Fruit fly (Drosophila melanogaster): ENCODE results near the gene CG6149.

The CG6149 gene

DNA sequence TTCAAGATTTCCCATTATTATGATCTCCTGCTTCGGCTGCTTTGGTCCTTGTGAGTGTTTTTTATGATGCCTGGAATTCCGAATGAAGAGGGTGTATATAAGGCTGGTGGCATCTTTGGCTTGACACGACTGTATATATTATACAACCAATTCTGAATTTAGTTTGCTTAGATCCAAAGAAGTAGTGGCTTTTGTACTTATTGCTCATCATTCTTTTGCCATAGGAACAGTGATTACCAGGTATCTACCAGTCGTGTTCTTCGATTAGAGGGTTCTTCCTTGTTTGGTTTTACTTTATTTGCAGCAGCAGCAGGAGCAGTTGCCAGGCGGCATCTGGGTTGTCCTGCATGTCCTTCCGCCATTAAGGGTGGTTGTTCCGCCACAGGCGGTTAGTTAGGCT lies 31.7 kb downstream of the CG6149 start:
- TF ChIP-seq CG17801 (GFP tag; optimal IDR thresholded peaks at IDR 0.05; ENCODE audit: partially characterized antibody), result no peak

dm6 chr3L:11402305-11402704 lies 33.0 kb downstream of the CG6149 start:
- TF ChIP-seq CG17801 (GFP tag; optimal IDR thresholded peaks at IDR 0.05; ENCODE audit: partially characterized antibody), result no peak

dm6 chr3L:11400673-11401186 lies 34.5 kb downstream of the CG6149 start:
- TF ChIP-seq CG17801 (GFP tag; optimal IDR thresholded peaks at IDR 0.05; ENCODE audit: partially characterized antibody), result no peak

dm6 chr3L:11400262-11400661 lies 35.0 kb downstream of the CG6149 start:
- no peak for TF ChIP-seq CG17801 (GFP tag; optimal IDR thresholded peaks at IDR 0.05; ENCODE audit: partially characterized antibody)

DNA sequence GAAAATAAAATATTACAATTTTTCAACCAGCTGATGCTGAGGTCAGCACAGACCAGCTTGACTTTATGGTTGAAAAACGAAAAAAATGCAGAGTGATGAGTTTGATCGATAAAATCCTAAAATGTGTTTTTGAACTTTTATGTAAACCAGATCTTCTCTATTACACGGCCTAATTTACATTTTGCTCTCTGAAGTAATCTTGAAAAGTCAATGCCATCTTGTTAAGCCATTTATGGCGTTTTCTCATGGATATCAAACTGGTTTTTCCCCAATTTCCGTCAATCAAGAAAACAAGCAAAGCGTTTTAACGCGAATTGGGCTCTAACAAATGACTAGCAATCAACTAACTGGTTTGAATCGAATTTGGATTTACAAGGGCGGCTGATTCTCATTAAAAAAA lies 35.8 kb downstream of the CG6149 start:
- TF ChIP-seq CG17801 (GFP tag; optimal IDR thresholded peaks at IDR 0.05; ENCODE audit: partially characterized antibody), result no peak

dm6 chr3L:11398484-11399088 lies 36.7 kb downstream of the CG6149 start:
- no peak for TF ChIP-seq CG17801 (GFP tag; optimal IDR thresholded peaks at IDR 0.05; ENCODE audit: partially characterized antibody)

DNA sequence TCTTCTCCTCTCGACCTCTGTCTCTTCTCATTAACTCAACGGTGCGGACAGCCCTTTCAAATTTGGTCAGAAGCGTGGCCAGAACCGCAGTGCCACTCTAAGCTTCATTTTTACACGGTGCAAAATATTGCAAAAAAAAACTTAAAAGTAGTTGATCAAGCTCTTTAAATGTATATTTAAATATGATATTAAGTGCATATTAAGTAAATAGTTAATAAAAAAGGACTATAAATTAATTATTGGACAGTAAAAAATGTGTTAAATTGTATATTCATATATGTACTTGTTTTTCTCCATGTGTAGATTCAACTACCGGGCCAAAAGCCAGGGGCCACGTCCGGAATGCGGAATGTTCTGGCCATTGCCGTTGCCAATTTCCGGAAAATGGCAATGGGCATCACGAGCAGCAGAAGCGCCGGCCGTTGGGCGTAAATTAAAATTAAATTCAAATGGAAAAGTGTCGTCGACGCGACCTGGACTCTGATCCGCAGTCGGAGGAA lies 38.1 kb downstream of the CG6149 start, which contains the start of gene CG44362:
TSS of gene CG44362 (plus strand) at position 450 of the 500 bp plus-strand sequence.
- no peak for TF ChIP-seq CG17801 (GFP tag; optimal IDR thresholded peaks at IDR 0.05; ENCODE audit: partially characterized antibody)

DNA sequence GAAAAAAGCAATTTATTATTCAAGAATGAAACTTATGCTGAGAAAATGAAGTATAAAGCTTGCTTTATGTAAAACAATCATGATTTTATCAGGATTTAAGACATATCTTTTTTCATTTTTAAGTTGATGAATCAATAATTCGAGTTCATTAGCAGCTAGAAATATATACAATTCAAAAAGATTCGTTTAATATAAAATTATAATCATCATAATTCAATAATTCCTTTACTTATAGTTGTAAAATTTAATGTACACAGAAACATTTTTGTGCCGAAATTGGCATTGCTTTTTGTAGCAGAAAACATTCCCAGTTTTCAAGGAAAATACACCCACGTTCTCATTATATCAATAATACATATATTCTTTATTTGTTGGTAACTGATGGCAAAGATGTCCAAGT lies 40.9 kb downstream of the CG6149 start, which contains the start of gene CG11726:
TSS of gene CG11726 (plus strand) at position 301 of the 400 bp plus-strand sequence.
- TF ChIP-seq CG17801 (GFP tag; optimal IDR thresholded peaks at IDR 0.05; ENCODE audit: partially characterized antibody), result no peak

dm6 chr3L:11393806-11394205 lies 41.5 kb downstream of the CG6149 start:
- TF ChIP-seq CG17801 (GFP tag; optimal IDR thresholded peaks at IDR 0.05; ENCODE audit: partially characterized antibody), result no peak

DNA sequence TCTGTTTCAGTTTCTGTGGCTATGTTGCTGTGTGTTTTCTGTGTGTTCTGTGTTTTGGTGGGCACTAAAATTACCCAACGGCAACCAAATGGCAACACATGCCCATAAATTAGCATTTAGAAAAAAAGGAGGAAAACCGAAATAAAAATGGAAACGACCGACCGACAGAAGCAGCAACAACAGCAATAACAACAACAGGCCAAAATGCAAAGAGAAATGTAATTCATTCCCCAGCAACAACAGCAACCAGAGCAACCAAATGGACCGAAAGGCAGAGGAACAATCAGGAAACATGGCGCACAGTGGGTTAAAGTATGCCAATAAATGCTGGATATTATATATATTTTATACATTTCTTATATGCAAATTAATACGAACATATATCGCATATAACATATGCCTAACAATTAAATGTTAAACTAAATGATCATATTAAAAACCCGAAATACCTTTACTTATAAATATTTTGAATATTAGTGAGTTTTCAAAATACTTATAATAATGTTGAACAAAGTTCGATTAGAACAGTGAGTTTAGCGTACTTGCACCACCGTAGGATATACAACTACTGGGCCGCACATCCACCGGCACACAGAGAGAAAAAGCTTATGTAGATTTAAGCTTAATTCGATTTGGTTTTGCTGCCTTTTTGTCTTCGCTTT lies 46.2 kb downstream of the CG6149 start:
- no peak for TF ChIP-seq CG17801 (GFP tag; optimal IDR thresholded peaks at IDR 0.05; ENCODE audit: partially characterized antibody)

dm6 chr3L:11384824-11385457 lies 50.3 kb downstream of the CG6149 start:
- TF ChIP-seq CG17801 (GFP tag; optimal IDR thresholded peaks at IDR 0.05; ENCODE audit: partially characterized antibody), result no peak

Data from ovary, adult (tissue).